Fruit fly (Drosophila melanogaster) whole organism, wandering third instar larva: ENCODE data around the gene CG10098.
A peak's percentile ranks its signal among the peaks of the same experiment; 100 is the strongest.

Experiments
- Myc ChIP-seq: fragments of >200 bp; optimal IDR thresholded peaks from 2 replicates; lab custom pipeline; 2017
- pan ChIP-seq: fragments of >200 bp; optimal IDR thresholded peaks from 2 replicates; lab custom pipeline; 2017
- usp ChIP-seq: fragments of >200 bp; optimal IDR thresholded peaks from 2 replicates; lab custom pipeline; 2017; ENCODE audit warnings: missing biosample characterization, missing genetic modification characterization

DNA sequence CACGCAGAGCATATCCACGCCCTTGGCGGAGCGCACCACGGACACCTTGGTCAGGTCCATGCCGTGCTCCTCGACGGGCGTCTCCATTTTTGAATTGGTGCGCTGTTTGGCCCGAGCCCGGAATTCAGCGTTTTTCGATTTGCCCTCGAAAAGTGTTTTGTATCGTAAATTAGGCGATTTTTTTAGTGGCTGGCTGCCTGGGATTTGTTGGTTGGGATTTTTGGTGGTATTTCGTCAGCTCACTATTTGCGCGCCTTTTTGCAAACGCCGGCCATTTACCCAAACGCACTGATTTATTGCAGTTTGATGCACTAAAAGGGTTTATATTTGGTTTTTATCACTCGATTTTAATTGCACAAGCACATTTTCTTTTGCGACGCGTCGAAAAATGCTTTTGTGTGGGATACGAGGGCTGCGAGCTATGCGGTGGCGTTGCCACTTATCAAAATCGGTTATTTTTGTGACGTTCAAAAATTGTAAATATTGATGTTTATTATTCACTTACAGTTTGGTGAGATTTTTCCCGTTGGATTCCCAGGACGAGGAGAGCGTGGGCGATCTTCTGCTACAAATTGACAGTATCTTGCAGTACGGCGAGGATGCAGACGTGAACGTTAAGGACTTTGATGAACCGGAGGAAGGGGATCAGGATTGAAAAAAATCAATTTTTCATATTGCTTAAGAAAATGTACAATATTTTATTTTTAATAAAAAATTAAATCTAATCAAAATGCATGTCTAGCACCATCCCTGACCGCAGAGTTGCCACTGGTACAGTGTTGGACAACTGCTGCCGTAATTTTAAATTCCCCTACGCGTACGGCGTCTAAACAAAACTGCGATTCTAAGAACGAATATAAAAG, 26.4 kb downstream of the CG10098 start, which contains the start of the genes gfzf and Sas-4:
- peak; percentile 15 for TF ChIP-seq Myc (lab: Kevin White, UChicago)
- TF ChIP-seq usp (GFP tag; lab: Kevin White, UChicago): no peak
- TF ChIP-seq pan: no peak
